Worm (Caenorhabditis elegans) whole organism, L4/young adult: ENCODE results near the gene T22F3.10.

Experiments used
- W03F9.2 ChIP-seq: fragments of 150-350 bp; optimal IDR thresholded peaks from 2 replicates; lab custom pipeline; 2014; ENCODE audit warnings: missing biosample characterization, missing genetic modification characterization
- dao-5 ChIP-seq: sonication (generic microtip); optimal IDR thresholded peaks from 2 replicates; lab custom pipeline; 2016; ENCODE audit warnings: missing genotype, missing genetic modification characterization, moderate library complexity, missing compliant biosample characterization
- him-1 ChIP-seq: sonication (generic microtip); optimal IDR thresholded peaks from 2 replicates; lab custom pipeline; 2016; ENCODE audit warnings: missing genotype, missing genetic modification reagents, missing genetic modification characterization, missing compliant biosample characterization

ce11 chrV:3626944-3627343, 15.4 kb upstream of the T22F3.10 start, which contains the start of gene F59B1.4:
- TF ChIP-seq W03F9.2 (no peak), him-1 (tag; lab: Kevin White, UChicago) (no peak), dao-5 (tag; lab: Kevin White, UChicago) (no peak)
